Worm (Caenorhabditis elegans): ENCODE results near the gene ZK809.1.

DNA sequence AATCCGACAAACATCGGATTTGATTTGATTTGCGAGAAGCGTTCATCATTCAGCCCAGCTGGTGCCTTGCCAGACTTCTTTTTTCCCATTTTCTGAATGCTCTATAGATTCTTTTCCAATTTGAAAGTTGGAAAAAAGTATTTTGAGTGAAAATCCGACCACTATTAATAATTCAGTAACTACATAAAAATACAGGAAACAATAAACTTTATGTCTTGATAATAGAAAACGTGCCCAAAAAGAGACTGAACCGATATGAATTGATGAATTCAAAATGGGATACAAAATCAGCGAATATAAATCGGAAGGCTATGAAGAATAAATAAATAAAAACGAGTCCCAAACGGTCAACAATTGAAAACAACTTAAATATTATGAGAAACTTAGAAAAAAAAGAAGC is 10.2 kb upstream of the ZK809.1 start, which contains the start of gene F58B3.4:
- TF ChIP-seq tab-1 (GFP tag; IDR thresholded peaks at IDR 0.05) (no peak), flt-1 (GFP tag; IDR thresholded peaks at IDR 0.05) (no peak), T22C8.4 (GFP tag; IDR thresholded peaks at IDR 0.05) (no peak), ztf-29 (GFP tag; IDR thresholded peaks at IDR 0.05) (no peak), cog-1 (tag; optimal IDR thresholded peaks at IDR 0.05) (no peak), ztf-23 (GFP tag; IDR thresholded peaks at IDR 0.05) (no peak), ref-1 (GFP tag; conservative IDR thresholded peaks at IDR 0.05) (no peak), klf-2 (GFP tag; conservative IDR thresholded peaks at IDR 0.05) (no peak)
